Fruit fly (Drosophila melanogaster) whole organism: ENCODE measurements around the gene CG5445.

ENCODE experiments used
- CG8478 ChIP-seq: fragments of >200 bp; optimal IDR thresholded peaks from 2 replicates; lab custom pipeline; 2018; ENCODE audit warnings: inconsistent platforms
- Dll ChIP-seq: fragments of >200 bp; optimal IDR thresholded peaks from 2 replicates; lab custom pipeline; 2017
- EcR ChIP-seq, 2 experiments: fragments of >200 bp; optimal IDR thresholded peaks; 2 replicates each; lab custom pipeline; 2017; ENCODE audit warnings: missing biosample characterization in 2 of 2, missing genetic modification characterization in 2 of 2, missing genetic modification reagents in 2 of 2
- pan ChIP-seq: fragments of >200 bp; optimal IDR thresholded peaks from 2 replicates; lab custom pipeline; 2017
- psq ChIP-seq: fragments of >200 bp; optimal IDR thresholded peaks from 2 replicates; lab custom pipeline; 2017
- usp ChIP-seq: fragments of >200 bp; optimal IDR thresholded peaks from 2 replicates; lab custom pipeline; 2017; ENCODE audit warnings: missing biosample characterization, missing genetic modification characterization, mixed read lengths

CG5445 gene

DNA sequence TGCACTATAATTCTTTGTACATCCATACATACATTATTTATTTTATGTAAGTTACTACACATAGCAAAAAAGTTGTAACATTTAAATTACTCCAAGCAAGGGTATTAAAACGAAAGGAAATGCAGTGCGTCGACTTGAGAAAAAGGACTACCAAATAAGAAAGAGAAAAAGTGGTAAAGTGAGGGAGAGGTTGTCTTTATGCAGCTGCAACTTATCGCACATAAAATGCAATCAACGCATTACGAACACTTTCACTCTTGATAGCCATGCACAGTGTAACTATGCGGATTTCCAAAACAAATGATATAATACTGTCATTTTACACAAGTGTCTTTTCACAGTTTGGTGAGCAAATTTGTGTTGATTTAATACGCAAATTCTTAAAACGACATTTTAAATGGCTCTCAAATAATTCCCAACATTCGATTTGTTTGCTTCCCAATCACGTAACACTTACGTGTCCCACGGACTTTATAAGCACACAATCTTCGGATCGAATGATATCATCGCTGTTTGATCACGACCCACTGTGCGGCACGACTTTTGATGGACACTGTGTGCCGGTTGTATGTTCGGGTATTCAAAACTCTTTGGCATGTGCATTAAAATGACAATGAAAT, 14.9 kb downstream of the CG5445 start:
- TF ChIP-seq pan (lab: Kevin White, UChicago) (no peak), CG8478 (lab: Kevin White, UChicago) (no peak), usp (GFP tag; lab: Kevin White, UChicago) (no peak), psq (no peak), Dll (lab: Kevin White, UChicago) (no peak), EcR (GFP tag; optimal IDR thresholded peaks at IDR 0.05; lab: Kevin White, UChicago) (no peak)

DNA sequence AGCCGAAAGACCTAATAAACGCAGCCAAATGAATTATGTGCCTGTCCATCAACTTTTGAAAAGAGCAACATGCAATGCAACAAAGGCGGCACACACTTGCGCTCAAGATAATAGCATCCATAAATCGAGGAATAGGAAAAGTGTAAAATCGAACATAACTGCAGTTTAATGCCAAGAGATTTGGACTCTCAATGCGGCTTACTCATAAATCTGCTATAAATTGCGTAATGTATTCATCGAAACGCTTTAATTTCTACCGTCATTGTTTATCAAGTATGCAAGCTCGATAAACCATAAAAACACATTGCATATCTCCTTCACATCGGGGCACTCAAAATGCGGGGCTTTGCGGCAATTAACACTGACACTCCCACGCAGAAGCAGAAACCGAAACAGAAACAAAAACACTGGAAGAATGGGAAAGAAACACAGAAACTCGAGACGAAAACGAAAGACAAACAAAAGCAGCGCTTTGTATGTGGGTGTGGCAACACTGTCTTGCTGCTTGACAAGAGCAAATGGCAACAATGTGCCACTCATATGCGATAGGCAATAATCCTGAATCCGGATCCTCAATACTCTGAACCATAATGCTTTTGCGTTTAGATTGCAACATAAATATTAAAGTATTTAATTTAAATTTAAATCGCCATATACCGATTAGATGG, 15.8 kb downstream of the CG5445 start:
- TF ChIP-seq EcR (GFP tag; optimal IDR thresholded peaks at IDR 0.05; lab: Kevin White, UChicago) (no peak), usp (GFP tag; lab: Kevin White, UChicago) (no peak), psq (no peak), pan (lab: Kevin White, UChicago) (no peak), CG8478 (lab: Kevin White, UChicago) (no peak)

DNA sequence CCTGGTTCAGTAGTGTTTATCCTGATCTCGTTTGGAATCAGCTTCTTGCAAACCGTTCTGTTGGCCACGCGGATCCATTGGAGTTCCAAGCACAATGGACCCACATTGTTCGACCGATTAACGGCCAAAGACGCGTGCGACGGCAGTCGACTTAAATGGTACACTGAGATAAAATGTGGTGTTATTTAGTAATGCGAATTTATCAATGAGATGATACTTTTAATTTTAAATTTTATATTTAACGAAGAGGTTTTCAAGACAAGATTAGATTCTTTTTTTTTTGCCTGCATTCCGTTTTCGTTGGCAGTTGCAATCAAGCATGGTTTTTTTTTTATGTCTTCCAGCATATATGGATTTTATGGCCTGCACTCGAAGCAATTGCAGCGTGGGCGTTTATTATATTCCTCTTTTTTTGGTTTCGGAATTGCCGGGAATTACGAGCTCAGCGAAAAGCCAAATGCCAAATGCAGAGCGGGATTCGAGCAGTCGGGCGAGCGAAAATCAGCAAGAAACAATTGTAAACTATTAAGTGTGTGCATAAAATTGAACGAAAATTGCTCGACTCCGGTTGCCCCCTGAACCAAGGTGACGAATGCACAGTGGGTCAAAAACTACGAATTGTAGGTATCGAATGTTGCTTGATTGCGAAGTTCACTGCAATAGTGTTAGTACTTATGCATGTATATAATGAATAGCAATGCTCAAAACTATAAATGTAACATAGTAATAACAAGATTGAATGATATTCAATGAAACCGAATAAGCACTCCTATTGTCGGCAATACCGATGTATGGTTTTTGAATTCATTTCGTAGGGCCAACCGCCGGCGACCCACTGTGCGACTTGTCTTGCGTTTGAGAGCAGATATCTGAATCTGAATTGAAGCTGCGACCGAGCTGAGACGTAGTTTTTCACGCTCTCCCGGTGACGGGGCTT, 16.9 kb downstream of the CG5445 start:
- no peak for TF ChIP-seq pan (lab: Kevin White, UChicago)
- no peak for TF ChIP-seq Dll (lab: Kevin White, UChicago)
- TF ChIP-seq CG8478 (lab: Kevin White, UChicago): no peak
- no peak for TF ChIP-seq psq
- no peak for TF ChIP-seq EcR (GFP tag; optimal IDR thresholded peaks at IDR 0.05; lab: Kevin White, UChicago)
- TF ChIP-seq usp (GFP tag; lab: Kevin White, UChicago): no peak

DNA sequence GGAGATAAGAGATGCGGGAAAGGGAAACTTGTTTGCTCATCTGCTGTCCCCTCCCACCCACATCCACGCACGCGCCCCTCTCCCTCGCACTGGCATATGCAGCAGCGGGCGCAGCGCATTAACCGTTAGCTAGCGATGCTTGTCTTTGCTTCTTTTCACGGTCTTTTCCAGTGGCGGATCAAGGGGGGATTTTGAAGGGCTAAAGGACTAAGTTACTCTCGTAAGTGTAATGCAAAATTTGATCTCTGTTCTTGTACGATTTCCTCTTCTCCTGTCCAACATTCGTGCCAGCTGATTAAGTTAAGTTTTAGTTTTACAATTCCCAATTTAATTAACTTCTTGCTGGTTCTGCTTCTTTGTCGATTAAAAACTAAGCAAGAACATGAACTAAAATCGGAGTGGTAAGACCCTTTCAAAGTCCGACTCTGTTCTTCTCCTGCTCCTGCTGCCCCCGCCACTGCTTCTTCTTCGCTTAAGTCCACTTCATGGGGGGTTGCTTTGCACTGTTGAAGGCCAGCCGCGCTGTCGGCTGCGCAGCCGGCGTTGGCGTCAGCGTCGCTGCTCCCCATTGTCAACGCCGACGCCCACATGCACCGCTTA, 18.4 kb downstream of the CG5445 start:
- TF ChIP-seq CG8478 (lab: Kevin White, UChicago): no peak
- TF ChIP-seq EcR (GFP tag; optimal IDR thresholded peaks at IDR 0.05; lab: Kevin White, UChicago): no peak
- no peak for TF ChIP-seq usp (GFP tag; lab: Kevin White, UChicago)
- TF ChIP-seq Dll (lab: Kevin White, UChicago): no peak
- no peak for TF ChIP-seq psq
- no peak for TF ChIP-seq pan (lab: Kevin White, UChicago)

DNA sequence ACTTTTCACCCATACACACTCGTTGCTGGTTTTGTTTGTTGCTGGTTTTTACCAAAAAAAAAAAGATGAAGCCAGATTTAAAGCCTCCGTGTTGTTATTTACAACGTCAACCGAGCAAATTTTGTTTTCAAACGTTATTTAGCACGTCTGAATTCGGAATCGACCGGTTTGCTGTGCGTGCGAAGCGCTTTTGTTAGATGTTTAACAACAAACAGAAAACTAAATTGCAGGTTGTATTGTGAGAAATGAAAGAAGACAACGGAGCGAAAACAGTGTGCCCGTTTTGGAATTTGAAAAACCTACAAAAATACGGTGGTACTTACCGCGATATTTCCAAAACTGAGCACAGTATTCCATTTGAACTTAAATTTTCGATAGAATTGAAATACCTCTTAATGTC, 19.4 kb downstream of the CG5445 start, which contains the start of gene Fim:
TSS of gene Fim (minus strand) at position 225 of the 400 bp plus-strand sequence.
- TF ChIP-seq usp (GFP tag; lab: Kevin White, UChicago) (no peak), CG8478 (lab: Kevin White, UChicago) (no peak), EcR (GFP tag; optimal IDR thresholded peaks at IDR 0.05; lab: Kevin White, UChicago) (no peak)

DNA sequence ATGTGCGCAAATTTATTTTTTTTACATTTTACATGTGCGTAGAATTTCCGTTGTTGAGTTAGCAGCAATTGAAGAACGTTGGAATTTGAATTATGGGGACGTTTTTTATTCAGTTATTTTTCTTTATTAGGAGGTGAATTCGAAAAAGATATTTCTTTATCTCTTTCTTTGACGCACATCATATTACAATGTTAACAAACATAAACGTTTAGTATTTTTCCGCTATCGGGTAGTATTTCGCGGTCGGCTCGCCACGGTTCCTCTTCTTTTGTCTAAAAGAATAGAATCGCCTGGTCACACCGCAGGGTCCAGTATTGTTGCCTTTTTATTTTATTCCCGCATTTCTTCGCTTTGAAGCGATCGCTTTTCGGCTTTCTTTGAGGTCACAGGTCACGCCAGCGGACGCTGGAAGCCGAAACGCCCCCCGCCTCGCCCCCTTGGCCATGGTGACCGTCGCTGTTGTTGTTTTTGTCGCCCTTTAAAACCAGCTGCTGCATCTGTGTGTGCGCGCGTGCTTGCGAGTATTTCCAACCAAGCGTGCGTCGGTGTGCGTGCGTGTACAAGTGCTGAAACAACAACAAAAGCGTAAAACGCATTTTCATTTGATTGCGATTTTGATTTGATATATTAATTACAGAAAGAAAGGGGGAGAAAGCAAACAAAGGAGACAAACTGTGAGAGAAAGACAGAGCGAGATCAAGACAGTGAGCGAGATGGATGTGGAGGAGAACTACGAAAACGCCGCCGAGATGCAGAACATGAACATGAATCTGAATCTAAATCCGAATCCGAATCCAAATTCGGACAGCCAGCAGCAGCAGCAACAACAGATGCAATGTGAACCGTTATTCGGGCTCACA, 20.1 kb downstream of the CG5445 start:
- TF ChIP-seq Dll (lab: Kevin White, UChicago) (no peak), pan (lab: Kevin White, UChicago) (no peak), EcR (GFP tag; optimal IDR thresholded peaks at IDR 0.05; lab: Kevin White, UChicago) (no peak), CG8478 (lab: Kevin White, UChicago) (no peak), usp (GFP tag; lab: Kevin White, UChicago) (no peak), psq (no peak)

DNA sequence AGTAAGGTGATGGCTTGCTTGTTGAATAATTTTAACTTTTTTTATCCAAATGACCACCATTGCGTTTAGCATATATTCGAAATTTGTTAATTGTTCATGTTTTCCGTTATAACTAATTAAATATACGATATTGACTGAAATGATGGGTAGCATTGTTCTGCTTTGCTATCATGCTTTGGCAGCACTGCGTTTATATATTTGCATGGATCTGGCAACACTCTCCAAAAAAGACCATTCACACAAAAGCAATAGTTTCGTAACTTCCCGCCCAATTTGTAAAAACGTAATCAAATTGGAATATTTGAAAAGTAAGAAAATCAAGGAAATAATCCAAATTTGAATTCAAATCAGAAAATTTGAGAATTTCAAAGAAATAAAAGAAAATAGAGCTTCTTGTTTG, 23.2 kb downstream of the CG5445 start:
- TF ChIP-seq Dll (lab: Kevin White, UChicago) (no peak), CG8478 (lab: Kevin White, UChicago) (no peak), psq (no peak), pan (lab: Kevin White, UChicago) (no peak), usp (GFP tag; lab: Kevin White, UChicago) (no peak), EcR (GFP tag; optimal IDR thresholded peaks at IDR 0.05; lab: Kevin White, UChicago) (no peak)

DNA sequence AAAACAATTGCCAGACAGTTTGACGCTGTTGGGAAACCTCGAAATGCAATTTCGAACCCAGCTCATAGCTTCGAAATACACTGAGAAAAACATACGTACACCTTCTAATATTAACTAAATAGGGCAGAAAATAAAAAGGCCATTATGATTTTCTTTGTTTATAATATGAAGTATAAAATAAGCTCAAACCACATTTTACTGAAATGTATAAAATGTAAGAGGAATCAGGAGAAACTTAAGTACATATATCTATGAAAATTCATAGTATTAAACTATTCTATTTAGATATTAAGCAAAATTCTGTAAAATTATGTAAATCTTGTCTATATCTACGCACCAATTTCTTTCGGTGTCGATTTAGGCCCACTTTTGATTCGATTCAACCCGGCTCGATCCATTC, 25.9 kb downstream of the CG5445 start:
- no peak for TF ChIP-seq psq
- no peak for TF ChIP-seq Dll (lab: Kevin White, UChicago)
- TF ChIP-seq usp (GFP tag; lab: Kevin White, UChicago): no peak
- no peak for TF ChIP-seq pan (lab: Kevin White, UChicago)
- TF ChIP-seq EcR (GFP tag; optimal IDR thresholded peaks at IDR 0.05; lab: Kevin White, UChicago): no peak
- TF ChIP-seq CG8478 (lab: Kevin White, UChicago): no peak

DNA sequence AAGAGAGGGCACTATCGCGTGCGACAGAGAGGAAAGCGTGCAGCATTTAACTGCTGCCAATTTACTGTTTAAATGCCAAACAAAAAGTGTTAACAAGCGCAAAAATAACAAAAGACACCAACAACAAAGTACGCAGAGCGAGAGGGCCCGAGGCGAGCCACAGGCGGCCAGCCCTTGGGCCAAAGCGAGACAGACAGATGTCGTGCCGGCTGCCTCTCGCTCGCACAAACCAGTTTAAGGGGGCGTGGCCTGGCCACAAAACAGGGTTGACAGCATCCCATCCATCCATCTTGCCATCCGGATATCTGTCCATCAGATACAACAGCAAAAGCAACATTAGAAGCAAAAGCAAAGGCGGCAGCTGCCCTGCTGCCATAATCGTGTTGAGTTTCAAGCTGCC, 31.1 kb downstream of the CG5445 start:
- TF ChIP-seq CG8478 (lab: Kevin White, UChicago): no peak
- TF ChIP-seq psq: no peak
- no peak for TF ChIP-seq Dll (lab: Kevin White, UChicago)
- TF ChIP-seq pan (lab: Kevin White, UChicago): no peak
- no peak for TF ChIP-seq usp (GFP tag; lab: Kevin White, UChicago)
- TF ChIP-seq EcR (GFP tag; optimal IDR thresholded peaks at IDR 0.05; lab: Kevin White, UChicago): no peak

DNA sequence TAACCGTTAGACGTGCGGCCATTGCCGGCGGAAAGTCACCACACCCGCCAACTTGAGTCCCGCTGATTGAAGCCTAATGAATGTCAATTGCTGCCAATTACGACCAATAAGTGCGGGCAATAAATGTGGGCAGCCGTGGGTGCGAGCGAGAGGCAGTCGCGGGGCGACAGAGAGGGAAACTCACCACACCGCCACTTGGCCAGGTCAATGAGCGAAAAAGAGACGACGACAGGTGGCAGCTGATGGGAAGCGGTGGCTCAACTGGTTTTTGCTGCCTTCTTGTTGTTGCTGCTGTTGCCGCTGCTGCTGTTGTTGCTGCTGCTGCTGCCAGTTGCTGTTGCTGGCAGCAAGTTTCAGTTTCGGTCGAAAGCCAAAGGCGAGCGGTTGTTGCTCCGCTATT, 31.9 kb downstream of the CG5445 start, which contains the start of gene B-H2:
TSS of gene B-H2 (plus strand) at position 369 of the 400 bp plus-strand sequence.
- TF ChIP-seq pan (lab: Kevin White, UChicago) (no peak), CG8478 (lab: Kevin White, UChicago) (peak; percentile 63), Dll (lab: Kevin White, UChicago) (peak; percentile 87)
